Worm (Caenorhabditis elegans): ENCODE results near the gene dod-20.

DNA sequence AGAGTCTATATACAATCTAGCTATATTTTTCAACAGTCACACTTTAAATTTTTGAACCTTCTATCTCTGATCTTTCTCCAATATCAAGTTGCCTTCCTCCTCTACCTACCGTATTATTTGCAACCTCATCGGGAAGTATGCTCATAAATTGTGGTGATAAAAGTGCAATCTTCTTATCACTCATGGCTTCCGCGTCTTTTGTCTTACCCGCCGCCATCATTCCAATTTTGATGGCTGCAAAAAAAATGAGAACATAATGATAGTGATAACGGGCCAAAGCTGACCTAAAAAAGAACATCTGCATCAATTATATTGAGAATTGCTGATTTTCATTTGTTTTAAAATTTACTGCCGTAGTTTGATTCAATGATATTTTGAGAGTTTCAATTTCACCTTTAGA, 45.4 kb upstream of the dod-20 start:
- TF ChIP-seq fax-1 (tag; optimal IDR thresholded peaks at IDR 0.05) = no peak
- no peak for TF ChIP-seq pha-4 (tag; optimal IDR thresholded peaks at IDR 0.05)
- no peak for TF ChIP-seq dmd-4 (tag; optimal IDR thresholded peaks at IDR 0.05; ENCODE audit: borderline replicate concordance)
- TF ChIP-seq sox-4 (tag; optimal IDR thresholded peaks at IDR 0.05) = no peak
- no peak for TF ChIP-seq ceh-2 (tag; optimal IDR thresholded peaks at IDR 0.05)
- TF ChIP-seq madf-2 (tag; optimal IDR thresholded peaks at IDR 0.05) = no peak
- no peak for TF ChIP-seq ref-2 (tag; optimal IDR thresholded peaks at IDR 0.05)
- no peak for TF ChIP-seq hlh-30 (tag; optimal IDR thresholded peaks at IDR 0.05; ENCODE audit: insufficient read depth)
- no peak for TF ChIP-seq pqm-1 (tag; optimal IDR thresholded peaks at IDR 0.05)

Measured in whole organism, late embryonic.